Worm (Caenorhabditis elegans): ENCODE measurements around the gene his-70.

The his-70 gene

DNA sequence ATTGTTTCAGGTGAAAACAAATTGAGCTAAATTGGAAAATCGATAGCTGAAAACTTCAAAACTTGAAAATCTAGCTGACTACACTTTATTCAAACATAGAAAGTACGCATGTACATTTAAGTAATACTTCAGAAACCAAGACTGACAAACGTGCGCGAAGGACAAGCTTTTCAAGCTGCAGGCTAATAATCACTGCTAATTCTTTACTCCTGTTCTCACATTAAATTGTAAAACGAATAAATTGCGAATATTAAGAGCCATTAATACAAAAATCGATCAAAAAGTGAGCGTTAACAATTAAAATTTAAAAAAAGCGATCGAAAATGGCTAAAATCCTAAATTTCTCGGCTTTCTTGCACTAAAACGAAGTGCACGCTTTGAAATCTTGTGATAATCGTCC is 27.1 kb upstream of the his-70 start:
- TF ChIP-seq R02D3.7 (tag; optimal IDR thresholded peaks at IDR 0.05) (no peak), daf-12 (tag; optimal IDR thresholded peaks at IDR 0.05) (no peak), hmg-11 (tag; optimal IDR thresholded peaks at IDR 0.05) (no peak), pha-4 (tag; optimal IDR thresholded peaks at IDR 0.05) (no peak), fkh-10 (GFP tag; optimal IDR thresholded peaks at IDR 0.05) (no peak), ceh-16 (tag; optimal IDR thresholded peaks at IDR 0.05) (no peak), nhr-12 (tag; optimal IDR thresholded peaks at IDR 0.05) (no peak), ceh-82 (tag; optimal IDR thresholded peaks at IDR 0.05) (no peak), jun-1 (tag; optimal IDR thresholded peaks at IDR 0.05) (no peak), nhr-25 (tag; optimal IDR thresholded peaks at IDR 0.05) (no peak), eor-1 (tag; optimal IDR thresholded peaks at IDR 0.05) (no peak), ceh-28 (tag; optimal IDR thresholded peaks at IDR 0.05) (no peak), mdl-1 (tag; optimal IDR thresholded peaks at IDR 0.05) (no peak), nhr-67 (tag; optimal IDR thresholded peaks at IDR 0.05) (no peak), egl-5 (tag; optimal IDR thresholded peaks at IDR 0.05) (no peak), unc-39 (tag; optimal IDR thresholded peaks at IDR 0.05) (no peak)

DNA sequence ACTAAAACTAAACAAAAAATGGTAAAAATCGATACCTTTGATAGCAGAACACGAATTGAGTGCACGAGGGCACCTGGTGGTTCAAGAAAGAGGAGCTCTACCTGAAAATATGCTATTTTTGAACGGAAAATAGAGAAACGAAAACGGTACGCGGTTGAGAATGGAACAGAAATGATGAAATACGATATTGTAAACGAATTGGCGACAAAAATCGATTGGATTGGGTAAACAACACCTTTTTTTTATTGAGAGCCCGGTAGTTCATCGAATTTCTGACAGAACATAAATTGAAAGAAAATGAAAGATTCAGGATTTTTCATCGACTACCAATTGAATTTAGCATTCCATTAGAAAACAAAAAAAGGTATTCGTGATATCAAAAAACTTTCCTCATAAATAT is 26.6 kb upstream of the his-70 start, which contains the start of gene kin-19:
TSS of gene kin-19 (minus strand) at position 101 of the 400 bp plus-strand sequence.
- TF ChIP-seq nhr-43 (tag; optimal IDR thresholded peaks at IDR 0.05; ENCODE audit: poor library complexity, severe bottlenecking) = no peak
- TF ChIP-seq lin-15B (tag; optimal IDR thresholded peaks at IDR 0.05) = no peak
- peak; percentile 36 for TF ChIP-seq pha-4 (tag; optimal IDR thresholded peaks at IDR 0.05)
- no peak for TF ChIP-seq unc-39 (tag; optimal IDR thresholded peaks at IDR 0.05)

DNA sequence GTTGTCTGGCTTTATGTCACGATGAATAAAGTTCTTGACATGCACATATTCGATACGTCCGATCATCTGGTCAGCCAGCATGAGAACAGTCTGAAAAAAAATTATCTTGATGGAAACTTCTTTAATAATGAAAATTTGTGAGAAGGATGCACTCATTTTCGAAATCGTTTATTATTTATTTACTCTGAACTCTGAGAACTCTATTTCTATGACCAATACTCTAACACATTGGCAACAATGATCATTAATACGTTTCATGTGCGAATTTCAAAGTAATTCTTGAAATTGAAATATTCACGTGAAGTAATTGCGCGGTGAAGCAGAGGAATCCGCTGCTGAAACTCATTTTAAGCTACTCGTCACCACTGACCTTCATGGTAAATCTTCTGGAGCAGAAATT is 25.7 kb upstream of the his-70 start:
- TF ChIP-seq skn-1 (tag; optimal IDR thresholded peaks at IDR 0.05) (no peak), egl-27 (tag; optimal IDR thresholded peaks at IDR 0.05) (no peak), lsy-12 (tag; optimal IDR thresholded peaks at IDR 0.05) (no peak), nhr-23 (tag; optimal IDR thresholded peaks at IDR 0.05) (no peak)

DNA sequence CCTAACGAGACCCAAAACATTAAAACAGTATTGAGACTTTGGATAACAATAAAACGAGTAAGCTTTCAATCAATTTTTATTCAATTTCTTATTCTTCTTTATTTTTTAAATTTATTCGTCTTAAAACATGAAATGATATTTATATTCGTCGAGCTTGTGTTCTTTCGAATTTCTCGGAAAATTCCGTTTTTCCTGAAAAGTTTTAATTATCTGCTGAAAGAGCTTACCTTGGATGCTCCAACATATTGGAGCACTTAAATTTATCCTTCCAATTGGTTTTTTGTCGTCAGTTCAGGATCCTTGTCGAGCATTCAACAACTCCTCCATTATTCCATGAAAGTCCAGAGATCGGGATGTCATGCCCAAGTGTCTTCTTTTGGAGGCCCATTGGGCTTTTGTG is 23.5 kb upstream of the his-70 start:
- TF ChIP-seq nhr-76 (tag; optimal IDR thresholded peaks at IDR 0.05) = no peak

DNA sequence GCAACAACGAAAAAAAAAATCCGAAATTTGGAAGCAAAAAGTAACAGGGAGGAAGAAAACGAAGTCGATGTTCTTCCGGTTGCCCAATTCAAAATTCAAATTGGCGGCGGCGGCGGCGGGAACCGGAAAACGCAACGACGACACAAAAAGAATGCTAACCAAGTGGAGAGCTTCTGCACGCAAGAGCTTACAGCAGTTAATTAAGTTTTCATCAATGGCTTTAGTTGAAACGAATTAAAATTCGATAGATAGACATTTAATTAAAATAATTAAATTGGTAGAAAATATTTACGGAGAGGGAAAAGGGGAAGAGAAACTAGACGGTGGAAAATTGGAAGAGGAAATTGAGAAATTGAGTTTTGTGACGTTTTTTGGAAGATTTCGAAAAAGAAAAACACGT is 10.3 kb upstream of the his-70 start:
- TF ChIP-seq ceh-28 (tag; optimal IDR thresholded peaks at IDR 0.05) = no peak
- TF ChIP-seq tbx-2 (tag; optimal IDR thresholded peaks at IDR 0.05) = no peak
- no peak for TF ChIP-seq elt-3 (tag; optimal IDR thresholded peaks at IDR 0.05)

DNA sequence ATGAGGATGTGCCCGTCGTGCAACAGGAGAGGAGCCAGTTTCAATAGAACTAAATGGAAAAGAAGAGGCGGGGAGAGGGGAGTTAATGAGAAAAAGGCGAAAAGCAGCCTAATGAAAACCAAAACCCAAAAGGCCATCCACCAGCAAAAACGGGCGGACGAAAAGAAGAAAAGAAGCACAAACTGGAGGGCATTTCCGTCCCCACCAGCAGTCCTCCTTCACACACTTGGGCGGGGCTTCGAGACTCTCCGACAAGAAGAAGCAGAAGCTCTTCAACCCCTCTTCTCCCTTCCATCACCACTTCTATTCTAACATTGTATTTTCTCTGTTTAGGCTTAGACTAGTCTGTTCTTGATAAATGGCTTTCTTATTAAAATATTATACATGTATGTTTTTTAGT is 8.2 kb upstream of the his-70 start:
- TF ChIP-seq ceh-28 (tag; optimal IDR thresholded peaks at IDR 0.05) = no peak
- TF ChIP-seq egl-27 (tag; optimal IDR thresholded peaks at IDR 0.05) = no peak
- no peak for TF ChIP-seq nhr-28 (tag; optimal IDR thresholded peaks at IDR 0.05)
- no peak for TF ChIP-seq ceh-82 (tag; optimal IDR thresholded peaks at IDR 0.05)
- TF ChIP-seq ztf-11 (tag; optimal IDR thresholded peaks at IDR 0.05) = no peak

DNA sequence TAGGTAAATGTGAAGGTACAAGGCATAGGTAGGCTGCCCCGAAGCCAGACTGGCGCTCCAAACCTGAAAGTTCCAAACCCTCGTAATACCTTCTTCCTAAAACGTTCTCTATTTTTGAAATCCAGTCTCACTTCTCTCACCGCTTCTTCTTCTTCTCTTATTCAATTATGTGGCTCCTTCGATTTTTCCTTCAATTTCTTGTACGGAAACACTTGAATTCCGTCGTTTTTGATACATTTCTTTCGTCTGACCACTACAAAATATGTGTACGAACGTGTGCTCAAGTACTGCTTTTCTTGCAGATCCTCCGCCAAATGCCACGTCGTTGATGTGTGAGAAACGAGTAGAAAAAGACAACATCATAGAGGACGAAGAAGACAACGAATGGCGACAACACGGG is 6.4 kb upstream of the his-70 start, which contains the start of gene unc-79:
TSS of gene unc-79 (plus strand) at position 301 of the 400 bp plus-strand sequence.
- TF ChIP-seq egl-27 (tag; optimal IDR thresholded peaks at IDR 0.05) (no peak), nhr-25 (tag; optimal IDR thresholded peaks at IDR 0.05) (no peak), aly-2 (tag; optimal IDR thresholded peaks at IDR 0.05) (no peak), ceh-16 (tag; optimal IDR thresholded peaks at IDR 0.05) (no peak), nhr-23 (tag; optimal IDR thresholded peaks at IDR 0.05) (no peak), nhr-67 (tag; optimal IDR thresholded peaks at IDR 0.05) (no peak), unc-62 (GFP tag; optimal IDR thresholded peaks at IDR 0.05) (no peak), zag-1 (tag; optimal IDR thresholded peaks at IDR 0.05) (no peak), ama-1 (optimal IDR thresholded peaks at IDR 0.05) (no peak), ceh-82 (tag; optimal IDR thresholded peaks at IDR 0.05) (no peak), lin-15B (tag; optimal IDR thresholded peaks at IDR 0.05) (no peak), pha-4 (tag; optimal IDR thresholded peaks at IDR 0.05) (no peak), nhr-77 (tag; optimal IDR thresholded peaks at IDR 0.05) (no peak), egl-5 (tag; optimal IDR thresholded peaks at IDR 0.05) (no peak)

All from whole organism, L3 larva.